Worm (Caenorhabditis elegans) whole organism, L4 larva: ENCODE measurements around the gene his-7.
A peak's percentile ranks its signal among the peaks of the same experiment; 100 is the strongest.

Experiments
- F26F4.8 ChIP-seq: fragments of 200-800 bp; sonication (Bioruptor generic); conservative IDR thresholded peaks from 2 replicates; pipeline ENCODE4 v1.3.6; 2022; ENCODE audit warnings: missing genetic modification characterization, missing compliant biosample characterization
- F37D6.2 ChIP-seq: sonication (generic microtip); optimal IDR thresholded peaks from 2 replicates; lab custom pipeline; 2016; ENCODE audit warnings: mild to moderate bottlenecking, missing genetic modification characterization, missing compliant biosample characterization
- F44E2.7 ChIP-seq: fragments of 200-800 bp; sonication (Bioruptor generic); IDR thresholded peaks from 2 replicates; pipeline ENCODE4 v2.1.2; 2022; ENCODE audit warnings: missing genetic modification characterization, missing compliant biosample characterization
- Y48G9A.11 ChIP-seq: fragments of 200-800 bp; sonication (Bioruptor generic); IDR thresholded peaks from 2 replicates; pipeline ENCODE4 v1.3.6; 2022; ENCODE audit warnings: missing genetic modification reagents, missing genetic modification characterization, missing compliant biosample characterization
- Y5F2A.4 ChIP-seq: fragments of 200-800 bp; sonication (Bioruptor generic); optimal IDR thresholded peaks from 2 replicates; lab custom pipeline; 2018; ENCODE audit warnings: mild to moderate bottlenecking, missing genetic modification characterization, missing compliant biosample characterization
- Y75B8A.6 ChIP-seq: fragments of 200-800 bp; sonication (Bioruptor generic); IDR thresholded peaks from 2 replicates; pipeline ENCODE4 v1.3.6; 2022; ENCODE audit warnings: missing genetic modification reagents, missing genetic modification characterization, missing compliant biosample characterization
- ZK546.5 ChIP-seq, 2 experiments: sonication (generic microtip); optimal IDR thresholded peaks; 2 replicates each; lab custom pipeline; 2017; ENCODE audit warnings: missing biosample characterization in 2 of 2, missing genetic modification characterization in 2 of 2
- ceh-20 ChIP-seq: fragments of 200-800 bp; sonication (Bioruptor generic); IDR thresholded peaks from 2 replicates; pipeline ENCODE4 v1.3.6; 2022; ENCODE audit warnings: missing genetic modification reagents, missing genetic modification characterization, missing compliant biosample characterization
- ceh-28 ChIP-seq: fragments of 150-350 bp; optimal IDR thresholded peaks from 2 replicates; lab custom pipeline; 2014; ENCODE audit warnings: missing biosample characterization, missing genetic modification reagents, missing genetic modification characterization
- ceh-44 ChIP-seq: fragments of 200-800 bp; sonication (Bioruptor generic); IDR thresholded peaks from 2 replicates; pipeline ENCODE4 v1.3.6; 2022; ENCODE audit warnings: missing genetic modification reagents, missing genetic modification characterization, missing compliant biosample characterization
- ces-1 ChIP-seq: fragments of 150-350 bp; sonication (generic microtip); optimal IDR thresholded peaks from 4 replicates; lab custom pipeline; 2014; ENCODE audit warnings: missing biosample characterization, missing genetic modification reagents, missing genetic modification characterization
- cey-2 ChIP-seq: sonication (generic microtip); optimal IDR thresholded peaks from 3 replicates; lab custom pipeline; 2017; ENCODE audit warnings: missing genetic modification characterization, mild to moderate bottlenecking, missing compliant biosample characterization, antibody characterized with exemption, borderline replicate concordance; ENCODE audit not compliant: insufficient read depth
- ctbp-1 ChIP-seq: fragments of 200-800 bp; sonication (Bioruptor generic); IDR thresholded peaks from 2 replicates; pipeline ENCODE4 v1.3.6; 2022; ENCODE audit warnings: missing genetic modification reagents, missing genetic modification characterization, missing compliant biosample characterization
- daf-12 ChIP-seq: fragments of 150-350 bp; optimal IDR thresholded peaks from 2 replicates; lab custom pipeline; 2014; ENCODE audit warnings: missing biosample characterization, missing genetic modification reagents, missing genetic modification characterization
- daf-16 ChIP-seq, 3 experiments: sonication (generic microtip); optimal IDR thresholded peaks; 2 replicates each; lab custom pipeline; 2016 to 2017; ENCODE audit warnings: missing genetic modification characterization in 3 of 3, missing genetic modification reagents in 3 of 3, mild to moderate bottlenecking in 2 of 3, missing compliant biosample characterization in 2 of 3, missing biosample characterization in 1 of 3, moderate library complexity in 1 of 3
- dmd-6 ChIP-seq: fragments of 200-800 bp; sonication (Bioruptor generic); IDR thresholded peaks from 2 replicates; pipeline ENCODE4 v1.3.6; 2022; ENCODE audit warnings: missing genetic modification reagents, missing genetic modification characterization, missing compliant biosample characterization
- duxl-1 ChIP-seq: sonication (generic microtip); optimal IDR thresholded peaks from 2 replicates; lab custom pipeline; 2016; ENCODE audit warnings: mild to moderate bottlenecking, missing genetic modification characterization, moderate library complexity, missing compliant biosample characterization; ENCODE audit not compliant: poor library complexity
- egl-27 ChIP-seq: sonication (generic microtip); optimal IDR thresholded peaks from 3 replicates; lab custom pipeline; 2017; ENCODE audit warnings: missing biosample characterization, missing genetic modification reagents, missing genetic modification characterization
- egl-43 ChIP-seq: fragments of 200-800 bp; sonication (Bioruptor generic); IDR thresholded peaks from 2 replicates; pipeline ENCODE4 v1.3.6; 2022; ENCODE audit warnings: missing genetic modification reagents, missing genetic modification characterization, missing compliant biosample characterization
- gei-8 ChIP-seq: fragments of 200-800 bp; sonication (Bioruptor generic); optimal IDR thresholded peaks from 2 replicates; lab custom pipeline; 2018; ENCODE audit warnings: mild to moderate bottlenecking, missing genetic modification characterization, missing compliant biosample characterization
- hif-1 ChIP-seq, 2 experiments: sonication (generic microtip); optimal IDR thresholded peaks; 2 replicates each; lab custom pipeline; 2016 to 2017; ENCODE audit warnings: missing compliant biosample characterization in 2 of 2, missing genetic modification characterization in 2 of 2, missing genetic modification reagents in 2 of 2, missing genotype in 2 of 2, mild to moderate bottlenecking in 1 of 2
- hlh-11 ChIP-seq: fragments of 200-800 bp; sonication (Bioruptor generic); optimal IDR thresholded peaks from 2 replicates; lab custom pipeline; 2018; ENCODE audit warnings: mild to moderate bottlenecking, missing genetic modification characterization, missing compliant biosample characterization
- hmg-1.1 ChIP-seq: fragments of 200-800 bp; sonication (Bioruptor generic); IDR thresholded peaks from 2 replicates; pipeline ENCODE4 v1.3.6; 2022; ENCODE audit warnings: missing genetic modification reagents, missing genetic modification characterization, missing compliant biosample characterization
- lin-13 ChIP-seq: fragments of 150-350 bp; optimal IDR thresholded peaks from 2 replicates; lab custom pipeline; 2014; ENCODE audit warnings: missing biosample characterization, missing genetic modification reagents, missing genetic modification characterization
- lin-29 ChIP-seq: fragments of 200-800 bp; sonication (Bioruptor generic); IDR thresholded peaks from 2 replicates; pipeline ENCODE4 v1.3.6; 2022; ENCODE audit warnings: missing genetic modification reagents, missing genetic modification characterization, missing compliant biosample characterization
- madf-5 ChIP-seq, 2 experiments: fragments of 200-800 bp; sonication (Bioruptor generic); IDR thresholded peaks; 2 replicates each; pipeline ENCODE4 v1.3.6; 2022; ENCODE audit warnings: missing compliant biosample characterization in 2 of 2, missing genetic modification characterization in 2 of 2
- mdl-1 ChIP-seq, 2 experiments: fragments of 150-350 bp in 1 of 2; sonication (generic microtip) in 1 of 2; optimal IDR thresholded peaks; 2 replicates each; lab custom pipeline; 2014 to 2017; ENCODE audit warnings: missing biosample characterization in 2 of 2, missing genetic modification characterization in 2 of 2
- mdt-29 ChIP-seq: fragments of 200-800 bp; sonication (Bioruptor generic); IDR thresholded peaks from 2 replicates; pipeline ENCODE4 v1.3.6; 2022; ENCODE audit warnings: missing genetic modification reagents, missing genetic modification characterization, missing compliant biosample characterization
- mes-2 ChIP-seq: sonication (generic microtip); optimal IDR thresholded peaks from 2 replicates; lab custom pipeline; 2016; ENCODE audit warnings: missing genotype, mild to moderate bottlenecking, missing genetic modification characterization, missing compliant biosample characterization; ENCODE audit not compliant: poor library complexity, severe bottlenecking
- mxl-2 ChIP-seq: fragments of 200-800 bp; sonication (Bioruptor generic); conservative IDR thresholded peaks from 2 replicates; pipeline ENCODE4 v1.3.6; 2022; ENCODE audit warnings: missing genetic modification reagents, missing genetic modification characterization, missing compliant biosample characterization
- nhr-102 ChIP-seq: sonication (generic microtip); optimal IDR thresholded peaks from 2 replicates; lab custom pipeline; 2016; ENCODE audit warnings: mild to moderate bottlenecking, missing genetic modification characterization, moderate library complexity, missing compliant biosample characterization
- nhr-111 ChIP-seq: fragments of 200-800 bp; sonication (Bioruptor generic); optimal IDR thresholded peaks from 2 replicates; lab custom pipeline; 2018; ENCODE audit warnings: mild to moderate bottlenecking, missing genetic modification characterization, missing compliant biosample characterization
- nhr-41 ChIP-seq: fragments of 200-800 bp; sonication (Bioruptor generic); IDR thresholded peaks from 2 replicates; pipeline ENCODE4 v1.3.6; 2022; ENCODE audit warnings: missing genetic modification reagents, missing genetic modification characterization, missing compliant biosample characterization
- nhr-42 ChIP-seq: fragments of 200-800 bp; sonication (Bioruptor generic); IDR thresholded peaks from 2 replicates; pipeline ENCODE4 v1.3.6; 2022; ENCODE audit warnings: missing genetic modification characterization, missing compliant biosample characterization
- nhr-48 ChIP-seq: sonication (generic microtip); optimal IDR thresholded peaks from 2 replicates; lab custom pipeline; 2016; ENCODE audit warnings: mild to moderate bottlenecking, missing genetic modification characterization, missing compliant biosample characterization
- nhr-76 ChIP-seq: fragments of 150-350 bp; optimal IDR thresholded peaks from 2 replicates; lab custom pipeline; 2014; ENCODE audit warnings: missing biosample characterization, missing genetic modification characterization
- pha-4 ChIP-seq, 2 experiments: fragments of 150-350 bp in 1 of 2; fragments of 200-800 bp in 1 of 2; sonication (Bioruptor generic) in 1 of 2; IDR thresholded peaks in 1 of 2; optimal IDR thresholded peaks in 1 of 2; 2 replicates each; pipeline versions ENCODE4 v1.3.6 to Lab custom; 2014 to 2022; ENCODE audit warnings: missing genetic modification characterization in 2 of 2, missing genetic modification reagents in 2 of 2, missing biosample characterization in 1 of 2, missing compliant biosample characterization in 1 of 2
- php-3 ChIP-seq: fragments of 200-800 bp; sonication (Bioruptor generic); IDR thresholded peaks from 2 replicates; pipeline ENCODE4 v1.3.6; 2022; ENCODE audit warnings: missing genetic modification reagents, missing genetic modification characterization, missing compliant biosample characterization
- snpc-1.2 ChIP-seq: fragments of 200-800 bp; sonication (Bioruptor generic); IDR thresholded peaks from 2 replicates; pipeline ENCODE4 v1.3.6; 2022; ENCODE audit warnings: missing genetic modification reagents, missing genetic modification characterization, missing compliant biosample characterization
- snpc-4 ChIP-seq: fragments of 150-350 bp; optimal IDR thresholded peaks from 2 replicates; lab custom pipeline; 2014; ENCODE audit warnings: missing biosample characterization, missing genetic modification characterization
- spr-1 ChIP-seq: sonication (generic microtip); optimal IDR thresholded peaks from 2 replicates; lab custom pipeline; 2016; ENCODE audit warnings: mild to moderate bottlenecking, missing genetic modification characterization, missing compliant biosample characterization
- spr-3 ChIP-seq: fragments of 200-800 bp; sonication (Bioruptor generic); optimal IDR thresholded peaks from 2 replicates; lab custom pipeline; 2018; ENCODE audit warnings: mild to moderate bottlenecking, missing genetic modification characterization, missing compliant biosample characterization
- unc-130 ChIP-seq: sonication (generic microtip); optimal IDR thresholded peaks from 2 replicates; lab custom pipeline; 2016; ENCODE audit warnings: missing genetic modification reagents, missing genetic modification characterization, missing compliant biosample characterization
- unc-39 ChIP-seq: sonication (generic microtip); optimal IDR thresholded peaks from 2 replicates; lab custom pipeline; 2017; ENCODE audit warnings: missing biosample characterization, missing genetic modification characterization
- zag-1 ChIP-seq: fragments of 150-350 bp; optimal IDR thresholded peaks from 2 replicates; lab custom pipeline; 2014; ENCODE audit warnings: missing biosample characterization, missing genetic modification characterization
- zfp-3 ChIP-seq: fragments of 200-800 bp; sonication (Bioruptor generic); conservative IDR thresholded peaks from 2 replicates; pipeline ENCODE4 v1.3.6; 2022; ENCODE audit warnings: missing genetic modification reagents, missing genetic modification characterization, missing compliant biosample characterization
- zip-11 ChIP-seq: fragments of 200-800 bp; sonication (Bioruptor generic); IDR thresholded peaks from 2 replicates; pipeline ENCODE4 v1.3.6; 2022; ENCODE audit warnings: missing genetic modification characterization, missing compliant biosample characterization
- ztf-11 ChIP-seq: fragments of 150-350 bp; optimal IDR thresholded peaks from 2 replicates; lab custom pipeline; 2014; ENCODE audit warnings: missing biosample characterization, missing genetic modification characterization
- ztf-7 ChIP-seq: fragments of 150-350 bp; optimal IDR thresholded peaks from 2 replicates; lab custom pipeline; 2014; ENCODE audit warnings: missing biosample characterization, missing genetic modification characterization

The his-7 gene

ce11 chrV:8495965-8496364, 37.2 kb upstream of the his-7 start:
- TF ChIP-seq unc-39 (tag; lab: Kevin White, UChicago) (no peak), zip-11 (GFP tag; lab: Robert Waterston, UW) (no peak), unc-130 (peak; percentile 36), mxl-2 (GFP tag; lab: Robert Waterston, UW) (no peak), ztf-7 (tag; lab: Kevin White, UChicago) (no peak), hlh-11 (tag; lab: Kevin White, UChicago) (peak; percentile 11), mdt-29 (GFP tag; lab: Robert Waterston, UW) (no peak; the same call in 1 of the 2 replicates), hmg-1.1 (GFP tag; lab: Robert Waterston, UW) (0 out of 2 replicates have a peak, but pooled peaks have one; percentile 45), nhr-111 (GFP tag; lab: Kevin White, UChicago) (peak; percentile 15), egl-27 (no peak), ceh-20 (GFP tag; lab: Robert Waterston, UW) (no peak), mes-2 (tag; lab: Kevin White, UChicago) (peak; percentile 58), cey-2 (tag; lab: Kevin White, UChicago) (no peak), ces-1 (GFP tag; lab: Kevin White, UChicago) (no peak), ZK546.5 (tag; optimal IDR thresholded peaks at IDR 0.05; lab: Kevin White, UChicago) (no peak), gei-8 (GFP tag; lab: Kevin White, UChicago) (peak; percentile 38), mdl-1 (tag; optimal IDR thresholded peaks at IDR 0.05; lab: Kevin White, UChicago) (no peak), zfp-3 (no peak), php-3 (GFP tag; lab: Robert Waterston, UW) (peak; percentile 56; the same call in 1 of the 2 replicates), daf-12 (no peak), egl-43 (GFP tag; lab: Robert Waterston, UW) (peak; percentile 83), madf-5 (GFP tag; IDR thresholded peaks at IDR 0.05; lab: Robert Waterston, UW) (no peak), zag-1 (tag; lab: Kevin White, UChicago) (no peak), Y75B8A.6 (GFP tag; lab: Robert Waterston, UW) (no peak), nhr-41 (peak; percentile 50; the same call in 1 of the 2 replicates), nhr-76 (tag; lab: Kevin White, UChicago) (no peak), lin-13 (GFP tag; lab: Kevin White, UChicago) (no peak), duxl-1 (no peak), ztf-11 (tag; lab: Kevin White, UChicago) (no peak), dmd-6 (GFP tag; lab: Robert Waterston, UW) (peak; percentile 34; the same call in 1 of the 2 replicates), ceh-44 (no peak; the same call in 1 of the 2 replicates), nhr-102 (tag; lab: Kevin White, UChicago) (no peak), ctbp-1 (GFP tag; lab: Robert Waterston, UW) (peak; percentile 72), lin-29 (GFP tag; lab: Robert Waterston, UW) (no peak), hif-1 (tag; optimal IDR thresholded peaks at IDR 0.05; lab: Kevin White, UChicago) (no peak), F37D6.2 (tag; lab: Kevin White, UChicago) (no peak), nhr-42 (GFP tag; lab: Robert Waterston, UW) (peak; percentile 61; the same call in 1 of the 2 replicates), F44E2.7 (GFP tag; lab: Robert Waterston, UW) (0 out of 2 replicates have a peak, but pooled peaks have one; percentile 20), spr-3 (GFP tag; lab: Kevin White, UChicago) (peak; percentile 7), snpc-4 (tag; lab: Kevin White, UChicago) (peak; percentile 9), ceh-28 (no peak), Y48G9A.11 (GFP tag; lab: Robert Waterston, UW) (peak; percentile 27; the same call in 1 of the 2 replicates), pha-4 (GFP tag; IDR thresholded peaks at IDR 0.05; lab: Robert Waterston, UW) (peak; percentile 65), pha-4 (tag; optimal IDR thresholded peaks at IDR 0.05; lab: Kevin White, UChicago) (no peak), nhr-48 (no peak), Y5F2A.4 (no peak), snpc-1.2 (GFP tag; lab: Robert Waterston, UW) (peak; percentile 69), spr-1 (tag; lab: Kevin White, UChicago) (no peak), F26F4.8 (GFP tag; lab: Robert Waterston, UW) (0 out of 2 replicates have a peak, but pooled peaks have one; percentile 41), daf-16 (GFP tag; optimal IDR thresholded peaks at IDR 0.05; lab: Kevin White, UChicago) (peak in 1 of 2 experiments; percentile 55), daf-16 (tag; optimal IDR thresholded peaks at IDR 0.05; lab: Kevin White, UChicago) (peak; percentile 66)
